Fruit fly (Drosophila melanogaster) whole organism, embryonic: ENCODE results near the gene CG7879.

Source experiments
- Ada2b ChIP-seq: fragments of 200-800 bp; sonication (Bioruptor generic); IDR thresholded peaks from 2 replicates; pipeline ENCODE4 v1.3.6; 2022; ENCODE audit warnings: missing biosample characterization, missing genetic modification characterization
- B-H1 ChIP-seq: fragments of 200-800 bp; sonication (Bioruptor generic); IDR thresholded peaks from 3 replicates; pipeline ENCODE4 v1.3.6; 2022; ENCODE audit warnings: missing biosample characterization, missing genetic modification characterization
- CG10209 ChIP-seq: fragments of 200-800 bp; sonication (Bioruptor generic); optimal IDR thresholded peaks from 3 replicates; lab custom pipeline; 2017; ENCODE audit warnings: missing biosample characterization, mild to moderate bottlenecking, missing genetic modification characterization, missing genetic modification reagents
- CG10462 ChIP-seq: fragments of 200-800 bp; sonication (Bioruptor generic); optimal IDR thresholded peaks from 2 replicates; lab custom pipeline; 2016; ENCODE audit warnings: missing biosample characterization, missing genetic modification characterization
- CG10654 ChIP-seq: fragments of 200-800 bp; sonication (Bioruptor generic); optimal IDR thresholded peaks from 2 replicates; lab custom pipeline; 2016; ENCODE audit warnings: missing biosample characterization, missing genetic modification characterization
- CG11085 ChIP-seq: fragments of 200-800 bp; sonication (Bioruptor generic); IDR thresholded peaks from 2 replicates; pipeline ENCODE4 v1.3.6; 2022; ENCODE audit warnings: missing biosample characterization, missing genetic modification characterization
- CG11695 ChIP-seq: fragments of 200-800 bp; sonication (Bioruptor generic); IDR thresholded peaks from 3 replicates; pipeline ENCODE4 v1.3.6; 2022; ENCODE audit warnings: missing biosample characterization, missing genetic modification characterization
- CG12155 ChIP-seq: fragments of 200-800 bp; sonication (Bioruptor generic); optimal IDR thresholded peaks from 3 replicates; lab custom pipeline; 2016; ENCODE audit warnings: missing biosample characterization, missing genetic modification characterization
- CG13296 ChIP-seq: fragments of 200-800 bp; sonication (Bioruptor generic); optimal IDR thresholded peaks from 3 replicates; lab custom pipeline; 2018; ENCODE audit warnings: missing biosample characterization, mild to moderate bottlenecking, missing genetic modification characterization
- CG14014 ChIP-seq: fragments of 200-800 bp; sonication (Bioruptor generic); IDR thresholded peaks from 2 replicates; pipeline ENCODE4 v1.3.6; 2022; ENCODE audit warnings: missing biosample characterization, missing genetic modification characterization
- CG14050 ChIP-seq: fragments of 200-800 bp; sonication (Bioruptor generic); IDR thresholded peaks from 3 replicates; pipeline ENCODE4 v1.3.6; 2022; ENCODE audit warnings: missing biosample characterization, missing genetic modification characterization
- CG1603 ChIP-seq: fragments of 200-800 bp; sonication (Bioruptor generic); optimal IDR thresholded peaks from 2 replicates; lab custom pipeline; 2019; ENCODE audit warnings: missing biosample characterization, mild to moderate bottlenecking, missing genetic modification characterization, moderate library complexity
- CG17328 ChIP-seq: fragments of 200-800 bp; sonication (Bioruptor generic); IDR thresholded peaks from 2 replicates; pipeline ENCODE4 v1.3.6; 2022; ENCODE audit warnings: missing biosample characterization, missing genetic modification characterization
- CG17912 ChIP-seq: fragments of 200-800 bp; sonication (Bioruptor generic); optimal IDR thresholded peaks from 2 replicates; lab custom pipeline; 2018; ENCODE audit warnings: missing biosample characterization, mild to moderate bottlenecking, missing genetic modification characterization
- CG18764 ChIP-seq: fragments of 200-800 bp; sonication (Bioruptor generic); optimal IDR thresholded peaks from 3 replicates; lab custom pipeline; 2016; ENCODE audit warnings: missing biosample characterization, missing genetic modification characterization
- CG3163 ChIP-seq: fragments of 200-800 bp; sonication (Bioruptor generic); optimal IDR thresholded peaks from 3 replicates; lab custom pipeline; 2016; ENCODE audit warnings: missing biosample characterization, missing genetic modification characterization
- CG32532 ChIP-seq: fragments of 200-800 bp; sonication (Bioruptor generic); IDR thresholded peaks from 2 replicates; pipeline ENCODE4 v1.3.6; 2022; ENCODE audit warnings: missing biosample characterization, missing genetic modification characterization
- CG34422 ChIP-seq: fragments of 200-800 bp; sonication (Bioruptor generic); IDR thresholded peaks from 3 replicates; pipeline ENCODE4 v1.3.6; 2022; ENCODE audit warnings: missing biosample characterization, missing genetic modification characterization
- CG4424 ChIP-seq: fragments of 200-800 bp; sonication (Bioruptor generic); optimal IDR thresholded peaks from 3 replicates; lab custom pipeline; 2016; ENCODE audit warnings: missing biosample characterization, missing genetic modification characterization
- CG6765 ChIP-seq: fragments of 200-800 bp; sonication (Bioruptor generic); optimal IDR thresholded peaks from 3 replicates; lab custom pipeline; 2017; ENCODE audit warnings: missing biosample characterization, mild to moderate bottlenecking, missing genetic modification characterization
- CG6854 ChIP-seq: fragments of 200-800 bp; sonication (Bioruptor generic); optimal IDR thresholded peaks from 3 replicates; lab custom pipeline; 2017; ENCODE audit warnings: missing biosample characterization, mild to moderate bottlenecking, missing genetic modification characterization
- CG7963 ChIP-seq: fragments of 200-800 bp; sonication (Bioruptor generic); IDR thresholded peaks from 3 replicates; pipeline ENCODE4 v1.3.6; 2022; ENCODE audit warnings: missing biosample characterization, missing genetic modification characterization; ENCODE audit not compliant: partially characterized antibody
- CG8478 ChIP-seq: fragments of >200 bp; optimal IDR thresholded peaks from 2 replicates; lab custom pipeline; 2018
- Camta ChIP-seq: fragments of 200-800 bp; sonication (Bioruptor generic); optimal IDR thresholded peaks from 2 replicates; lab custom pipeline; 2016; ENCODE audit warnings: missing biosample characterization, missing genetic modification characterization
- Chrac-16 ChIP-seq: fragments of 200-800 bp; sonication (Bioruptor generic); optimal IDR thresholded peaks from 3 replicates; lab custom pipeline; 2016; ENCODE audit warnings: missing biosample characterization, missing genetic modification characterization
- Deaf1 ChIP-seq: fragments of 200-800 bp; optimal IDR thresholded peaks from 3 replicates; lab custom pipeline; 2019; ENCODE audit warnings: missing biosample characterization, mild to moderate bottlenecking, missing genetic modification characterization, moderate library complexity
- Dek ChIP-seq: fragments of 200-800 bp; sonication (Bioruptor generic); optimal IDR thresholded peaks from 3 replicates; lab custom pipeline; 2019; ENCODE audit warnings: missing biosample characterization, mild to moderate bottlenecking, missing genetic modification characterization, moderate library complexity
- Elba2 ChIP-seq: fragments of 200-800 bp; sonication (Bioruptor generic); optimal IDR thresholded peaks from 3 replicates; lab custom pipeline; 2016; ENCODE audit warnings: missing biosample characterization, missing genetic modification characterization
- Ets65A ChIP-seq: fragments of 200-800 bp; sonication (Bioruptor generic); peaks from one replicate; lab custom pipeline; 2016; ENCODE audit warnings: missing biosample characterization, missing genetic modification characterization
- HHEX ChIP-seq: fragments of 200-800 bp; sonication (Bioruptor generic); optimal IDR thresholded peaks from 3 replicates; lab custom pipeline; 2017; ENCODE audit warnings: missing biosample characterization, mild to moderate bottlenecking, missing genetic modification characterization, missing genetic modification reagents
- Hr3 ChIP-seq: fragments of 200-800 bp; sonication (Bioruptor generic); optimal IDR thresholded peaks from 3 replicates; lab custom pipeline; 2016; ENCODE audit warnings: missing biosample characterization, missing genetic modification characterization
- Sin3A ChIP-seq: fragments of >200 bp; optimal IDR thresholded peaks from 2 replicates; lab custom pipeline; 2018
- Spps ChIP-seq: fragments of 200-800 bp; sonication (Bioruptor generic); optimal IDR thresholded peaks from 2 replicates; lab custom pipeline; 2018; ENCODE audit warnings: missing biosample characterization, mild to moderate bottlenecking, missing genetic modification characterization
- Stat92E ChIP-seq, 3 experiments: fragments of >200 bp in 2 of 3; fragments of 200-800 bp in 1 of 3; sonication (Bioruptor generic) in 1 of 3; optimal IDR thresholded peaks; 2 replicates each; lab custom pipeline; 2017 to 2019; ENCODE audit warnings: missing biosample characterization in 3 of 3, missing genetic modification characterization in 3 of 3, mild to moderate bottlenecking in 1 of 3, moderate library complexity in 1 of 3
- danr ChIP-seq: fragments of 200-800 bp; sonication (Bioruptor generic); IDR thresholded peaks from 2 replicates; pipeline ENCODE4 v1.3.6; 2022; ENCODE audit warnings: missing biosample characterization, missing genetic modification characterization
- dmrt11E ChIP-seq: fragments of 200-800 bp; sonication (Bioruptor generic); optimal IDR thresholded peaks from 3 replicates; lab custom pipeline; 2018; ENCODE audit warnings: missing biosample characterization, mild to moderate bottlenecking, missing genetic modification characterization, moderate library complexity
- ems ChIP-seq: fragments of 200-800 bp; sonication (Bioruptor generic); optimal IDR thresholded peaks from 3 replicates; lab custom pipeline; 2016; ENCODE audit warnings: missing biosample characterization, missing genetic modification characterization
- gcm2 ChIP-seq: fragments of 200-800 bp; sonication (Bioruptor generic); optimal IDR thresholded peaks from 2 replicates; lab custom pipeline; 2016; ENCODE audit warnings: missing biosample characterization, missing genetic modification characterization
- ind ChIP-seq: fragments of 200-800 bp; sonication (Bioruptor generic); optimal IDR thresholded peaks from 3 replicates; lab custom pipeline; 2016; ENCODE audit warnings: missing biosample characterization, missing genetic modification characterization
- inv ChIP-seq: fragments of 200-800 bp; sonication (Bioruptor generic); IDR thresholded peaks from 2 replicates; pipeline ENCODE4 v1.3.6; 2022; ENCODE audit warnings: missing biosample characterization, missing genetic modification characterization; ENCODE audit not compliant: partially characterized antibody
- lov ChIP-seq, 2 experiments: fragments of 200-800 bp in 1 of 2; fragments of >200 bp in 1 of 2; sonication (Bioruptor generic) in 1 of 2; IDR thresholded peaks in 1 of 2; optimal IDR thresholded peaks in 1 of 2; 2 replicates in 1 of 2; 3 replicates in 1 of 2; pipeline versions ENCODE4 v1.3.6 to Lab custom; 2017 to 2022; ENCODE audit warnings: missing biosample characterization in 1 of 2, missing genetic modification characterization in 1 of 2
- mam ChIP-seq: fragments of 200-800 bp; sonication (Bioruptor generic); optimal IDR thresholded peaks from 3 replicates; lab custom pipeline; 2016; ENCODE audit warnings: missing biosample characterization, missing genetic modification characterization
- nerfin-2 ChIP-seq: fragments of 200-800 bp; sonication (Bioruptor generic); IDR thresholded peaks from 2 replicates; pipeline ENCODE4 v1.3.6; 2022; ENCODE audit warnings: missing biosample characterization, missing genetic modification characterization; ENCODE audit not compliant: partially characterized antibody
- pita ChIP-seq: fragments of 200-800 bp; sonication (Bioruptor generic); optimal IDR thresholded peaks from 2 replicates; lab custom pipeline; 2017; ENCODE audit warnings: missing biosample characterization, mild to moderate bottlenecking, missing genetic modification characterization
- stc ChIP-seq: fragments of 200-800 bp; sonication (Bioruptor generic); IDR thresholded peaks from 2 replicates; pipeline ENCODE4 v1.3.6; 2022; ENCODE audit warnings: missing biosample characterization, missing genetic modification characterization
- tll ChIP-seq, 2 experiments: fragments of 200-800 bp in 1 of 2; fragments of >200 bp in 1 of 2; sonication (Bioruptor generic) in 1 of 2; optimal IDR thresholded peaks; 2 replicates each; lab custom pipeline; 2017 to 2019; ENCODE audit warnings: missing biosample characterization in 2 of 2, missing genetic modification characterization in 2 of 2, mild to moderate bottlenecking in 1 of 2, moderate library complexity in 1 of 2
- ttk ChIP-seq: fragments of 200-800 bp; sonication (Bioruptor generic); IDR thresholded peaks from 2 replicates; pipeline ENCODE4 v2.1.2; 2022; ENCODE audit warnings: missing biosample characterization, missing genetic modification characterization
- vvl ChIP-seq: fragments of 200-800 bp; sonication (Bioruptor generic); IDR thresholded peaks from 2 replicates; pipeline ENCODE4 v1.3.6; 2022; ENCODE audit warnings: missing biosample characterization, missing genetic modification characterization
- zen ChIP-seq: fragments of 200-800 bp; sonication (Bioruptor generic); optimal IDR thresholded peaks from 3 replicates; lab custom pipeline; 2018; ENCODE audit warnings: missing biosample characterization, mild to moderate bottlenecking, missing genetic modification characterization, moderate library complexity
- zfh1 ChIP-seq: fragments of 200-800 bp; sonication (Bioruptor generic); IDR thresholded peaks from 3 replicates; pipeline ENCODE4 v1.3.6; 2022; ENCODE audit warnings: missing biosample characterization, missing genetic modification characterization

The CG7879 gene

dm6 chr3L:1579169-1579853 lies 10.9 kb upstream of the CG7879 start (continued):
- TF ChIP-seq Dek (tag; lab: Kevin White, UChicago) (peak; percentile 0), CG1603 (tag; lab: Kevin White, UChicago) (peak; percentile 81), gcm2 (GFP tag; lab: Kevin White, UChicago) (peak; percentile 1), ems (GFP tag; lab: Kevin White, UChicago) (peak; percentile 22), Hr3 (peak; percentile 18), nerfin-2 (GFP tag; lab: Robert Waterston, UW) (no peak), CG14014 (GFP tag; lab: Robert Waterston, UW) (0 out of 2 replicates have a peak, but pooled peaks have one; percentile 13), ttk (0 out of 2 replicates have a peak, but pooled peaks have one; percentile 17), CG18764 (GFP tag; lab: Kevin White, UChicago) (peak; percentile 78), CG3163 (peak; percentile 57), CG7963 (GFP tag; lab: Robert Waterston, UW) (no peak), mam (GFP tag; lab: Kevin White, UChicago) (peak; percentile 35), Spps (tag; lab: Kevin White, UChicago) (peak; percentile 71), CG11085 (GFP tag; lab: Robert Waterston, UW) (no peak), CG12155 (GFP tag; lab: Kevin White, UChicago) (peak; percentile 14), CG10209 (GFP tag; lab: Kevin White, UChicago) (peak; percentile 81), B-H1 (no peak), zen (tag; lab: Kevin White, UChicago) (peak; percentile 83), ind (GFP tag; lab: Kevin White, UChicago) (peak; percentile 60), CG6765 (GFP tag; lab: Kevin White, UChicago) (peak; percentile 71), tll (GFP tag; optimal IDR thresholded peaks at IDR 0.05; lab: Kevin White, UChicago) (peak in 1 of 2 experiments; percentile 87), CG10654 (GFP tag; lab: Kevin White, UChicago) (peak; percentile 73), CG17328 (GFP tag; lab: Robert Waterston, UW) (peak; percentile 70; the same call in 1 of the 2 replicates), CG11695 (GFP tag; lab: Robert Waterston, UW) (peak; percentile 55), Chrac-16 (no peak), CG4424 (GFP tag; lab: Kevin White, UChicago) (peak; percentile 49), lov (optimal IDR thresholded peaks at IDR 0.05; lab: Kevin White, UChicago) (no peak), lov (GFP tag; IDR thresholded peaks at IDR 0.05; lab: Robert Waterston, UW) (peak; percentile 86; the same call in 2 of the 3 replicates), dmrt11E (tag; lab: Kevin White, UChicago) (peak; percentile 82), Camta (peak; percentile 73), vvl (peak; percentile 37), CG34422 (GFP tag; lab: Robert Waterston, UW) (no peak), Stat92E (GFP tag; optimal IDR thresholded peaks at IDR 0.05; lab: Kevin White, UChicago) (no peak), Ada2b (GFP tag; lab: Robert Waterston, UW) (0 out of 2 replicates have a peak, but pooled peaks have one; percentile 4), CG6854 (GFP tag; lab: Kevin White, UChicago) (peak; percentile 6), CG32532 (GFP tag; lab: Robert Waterston, UW) (no peak), Sin3A (lab: Kevin White, UChicago) (no peak), HHEX (GFP tag; lab: Kevin White, UChicago) (peak; percentile 62), Deaf1 (tag; lab: Kevin White, UChicago) (no peak), stc (GFP tag; lab: Robert Waterston, UW) (peak; percentile 66), CG8478 (lab: Kevin White, UChicago) (no peak), danr (GFP tag; lab: Robert Waterston, UW) (no peak), CG14050 (GFP tag; lab: Robert Waterston, UW) (peak; percentile 17; the same call in 1 of the 3 replicates), CG17912 (GFP tag; lab: Kevin White, UChicago) (peak; percentile 64), CG10462 (GFP tag; lab: Kevin White, UChicago) (peak; percentile 55), Elba2 (GFP tag; lab: Kevin White, UChicago) (no peak), zfh1 (GFP tag; lab: Robert Waterston, UW) (peak; percentile 28), inv (GFP tag; lab: Robert Waterston, UW) (no peak), Ets65A (peak; percentile 96), CG13296 (GFP tag; lab: Kevin White, UChicago) (peak; percentile 65), pita (no peak)
